Fruit fly (Drosophila melanogaster): ENCODE measurements around the gene CG42717.

DNA sequence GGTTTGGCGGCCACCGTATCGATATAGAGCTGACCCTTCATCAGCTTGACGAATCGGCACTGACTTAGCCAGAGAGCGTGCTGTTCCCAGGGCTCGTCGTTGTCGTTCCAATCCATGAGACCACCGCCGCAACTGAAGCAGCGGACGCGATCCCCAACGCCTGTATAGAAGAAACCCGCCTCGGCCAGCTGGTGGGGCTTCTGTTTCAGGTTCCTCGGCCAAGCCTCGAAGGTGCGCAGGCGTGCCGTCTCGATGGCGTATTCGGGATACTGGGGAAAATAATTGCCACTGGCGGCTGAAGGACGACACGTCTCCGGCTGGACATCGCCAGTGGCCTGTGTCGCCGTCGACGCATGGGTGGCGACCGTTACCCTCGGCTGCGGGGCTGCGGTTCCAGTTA, 6.1 kb upstream of the CG42717 start:
- no peak for TF ChIP-seq twi (tag; optimal IDR thresholded peaks at IDR 0.05)
- no peak for TF ChIP-seq Doc3 (GFP tag; IDR thresholded peaks at IDR 0.05; ENCODE audit: partially characterized antibody)
- no peak for TF ChIP-seq gro (GFP tag; optimal IDR thresholded peaks at IDR 0.05)
- no peak for TF ChIP-seq insv (GFP tag; optimal IDR thresholded peaks at IDR 0.05)
- TF ChIP-seq Mes4 (GFP tag; optimal IDR thresholded peaks at IDR 0.05) = no peak

Measured in whole organism, embryonic.